Worm (Caenorhabditis elegans): ENCODE results near the gene F08F1.4.

F08F1.4 gene

ce11 chrX:8413130-8413529, at the start of gene F08F1.4:
TSS of gene F08F1.4 (plus strand) at chrX:8413430.
- no peak for TF ChIP-seq klf-2 (GFP tag; conservative IDR thresholded peaks at IDR 0.05)
- TF ChIP-seq tab-1 (GFP tag; IDR thresholded peaks at IDR 0.05) = no peak
- no peak for TF ChIP-seq ztf-29 (GFP tag; IDR thresholded peaks at IDR 0.05)
- no peak for TF ChIP-seq T22C8.4 (GFP tag; IDR thresholded peaks at IDR 0.05)
- TF ChIP-seq flt-1 (GFP tag; IDR thresholded peaks at IDR 0.05) = no peak
- TF ChIP-seq med-1 (GFP tag; optimal IDR thresholded peaks at IDR 0.05; ENCODE audit: insufficient read depth) = no peak
- no peak for TF ChIP-seq ztf-23 (GFP tag; IDR thresholded peaks at IDR 0.05)

ce11 chrX:8367553-8367952, 45.7 kb upstream of the F08F1.4 start, which contains the start of gene F40B5.2:
TSS of gene F40B5.2 (plus strand) at chrX:8367853.
- no peak for TF ChIP-seq cog-1 (tag; optimal IDR thresholded peaks at IDR 0.05)
- TF ChIP-seq ztf-29 (GFP tag; IDR thresholded peaks at IDR 0.05) = no peak
- no peak for TF ChIP-seq tab-1 (GFP tag; IDR thresholded peaks at IDR 0.05)
- no peak for TF ChIP-seq ref-1 (GFP tag; conservative IDR thresholded peaks at IDR 0.05)
- TF ChIP-seq flt-1 (GFP tag; IDR thresholded peaks at IDR 0.05) = no peak
- TF ChIP-seq med-1 (GFP tag; optimal IDR thresholded peaks at IDR 0.05; ENCODE audit: insufficient read depth) = no peak
- TF ChIP-seq ztf-23 (GFP tag; IDR thresholded peaks at IDR 0.05) = no peak
- TF ChIP-seq klf-2 (GFP tag; conservative IDR thresholded peaks at IDR 0.05) = no peak
- no peak for TF ChIP-seq T22C8.4 (GFP tag; IDR thresholded peaks at IDR 0.05)

- TF ChIP-seq med-1 (GFP tag; optimal IDR thresholded peaks at IDR 0.05; ENCODE audit: insufficient read depth) (no peak), T22C8.4 (GFP tag; IDR thresholded peaks at IDR 0.05) (no peak), ztf-23 (GFP tag; IDR thresholded peaks at IDR 0.05) (no peak), cog-1 (tag; optimal IDR thresholded peaks at IDR 0.05) (peak; percentile 52), flt-1 (GFP tag; IDR thresholded peaks at IDR 0.05) (no peak)
Observed at ce11 chrX:8368210-8368609, 45.0 kb upstream of the F08F1.4 start.

- no peak for TF ChIP-seq ztf-23 (GFP tag; IDR thresholded peaks at IDR 0.05)
- TF ChIP-seq cog-1 (tag; optimal IDR thresholded peaks at IDR 0.05) = no peak
- TF ChIP-seq ref-1 (GFP tag; conservative IDR thresholded peaks at IDR 0.05) = no peak
- TF ChIP-seq tab-1 (GFP tag; IDR thresholded peaks at IDR 0.05) = no peak
- no peak for TF ChIP-seq flt-1 (GFP tag; IDR thresholded peaks at IDR 0.05)
- TF ChIP-seq T22C8.4 (GFP tag; IDR thresholded peaks at IDR 0.05) = no peak
- no peak for TF ChIP-seq ztf-29 (GFP tag; IDR thresholded peaks at IDR 0.05)
- no peak for TF ChIP-seq klf-2 (GFP tag; conservative IDR thresholded peaks at IDR 0.05)
- TF ChIP-seq med-1 (GFP tag; optimal IDR thresholded peaks at IDR 0.05; ENCODE audit: insufficient read depth) = no peak
Observed at ce11 chrX:8371906-8372305, 41.3 kb upstream of the F08F1.4 start, which contains the start of gene nep-15. TSS of gene nep-15 (plus strand) at chrX:8372206.

ce11 chrX:8378312-8378711, 34.9 kb upstream of the F08F1.4 start, which contains the start of gene tbc-18:
TSS of gene tbc-18 (plus strand) at chrX:8378557.
- TF ChIP-seq T22C8.4 (GFP tag; IDR thresholded peaks at IDR 0.05) (no peak), ztf-29 (GFP tag; IDR thresholded peaks at IDR 0.05) (no peak), tab-1 (GFP tag; IDR thresholded peaks at IDR 0.05) (no peak), med-1 (GFP tag; optimal IDR thresholded peaks at IDR 0.05; ENCODE audit: insufficient read depth) (no peak), cog-1 (tag; optimal IDR thresholded peaks at IDR 0.05) (no peak)

ce11 chrX:8381651-8382050, 31.6 kb upstream of the F08F1.4 start:
- 0 out of 2 replicates have a peak, but pooled peaks have one; percentile 50 for TF ChIP-seq ztf-23 (GFP tag; IDR thresholded peaks at IDR 0.05)
- no peak for TF ChIP-seq T22C8.4 (GFP tag; IDR thresholded peaks at IDR 0.05)
- no peak for TF ChIP-seq tab-1 (GFP tag; IDR thresholded peaks at IDR 0.05)

- no peak for TF ChIP-seq med-1 (GFP tag; optimal IDR thresholded peaks at IDR 0.05; ENCODE audit: insufficient read depth)
- no peak for TF ChIP-seq cog-1 (tag; optimal IDR thresholded peaks at IDR 0.05)
- TF ChIP-seq flt-1 (GFP tag; IDR thresholded peaks at IDR 0.05) = no peak
- no peak for TF ChIP-seq T22C8.4 (GFP tag; IDR thresholded peaks at IDR 0.05)
- TF ChIP-seq tab-1 (GFP tag; IDR thresholded peaks at IDR 0.05) = no peak
- TF ChIP-seq ztf-29 (GFP tag; IDR thresholded peaks at IDR 0.05) = no peak
- no peak for TF ChIP-seq klf-2 (GFP tag; conservative IDR thresholded peaks at IDR 0.05)
- TF ChIP-seq ztf-23 (GFP tag; IDR thresholded peaks at IDR 0.05) = no peak
- TF ChIP-seq ref-1 (GFP tag; conservative IDR thresholded peaks at IDR 0.05) = no peak
Observed at ce11 chrX:8384642-8385181, 28.5 kb upstream of the F08F1.4 start, which contains the start of gene F41D9.2. TSS of gene F41D9.2 (minus strand) at chrX:8384945.

ce11 chrX:8386068-8386851, 27.0 kb upstream of the F08F1.4 start:
- TF ChIP-seq cog-1 (tag; optimal IDR thresholded peaks at IDR 0.05) = peak; percentile 55
- TF ChIP-seq tab-1 (GFP tag; IDR thresholded peaks at IDR 0.05) = peak; percentile 89
- peak; percentile 89 for TF ChIP-seq ztf-23 (GFP tag; IDR thresholded peaks at IDR 0.05)
- peak; percentile 79 for TF ChIP-seq ref-1 (GFP tag; conservative IDR thresholded peaks at IDR 0.05)
- peak; percentile 85 for TF ChIP-seq ztf-29 (GFP tag; IDR thresholded peaks at IDR 0.05)
- TF ChIP-seq klf-2 (GFP tag; conservative IDR thresholded peaks at IDR 0.05) = peak; percentile 78
- TF ChIP-seq med-1 (GFP tag; optimal IDR thresholded peaks at IDR 0.05; ENCODE audit: insufficient read depth) = peak; percentile 45
- TF ChIP-seq T22C8.4 (GFP tag; IDR thresholded peaks at IDR 0.05) = peak; percentile 86
- peak; percentile 92 for TF ChIP-seq flt-1 (GFP tag; IDR thresholded peaks at IDR 0.05)

- no peak for TF ChIP-seq ref-1 (GFP tag; conservative IDR thresholded peaks at IDR 0.05)
- TF ChIP-seq ztf-23 (GFP tag; IDR thresholded peaks at IDR 0.05) = no peak
- TF ChIP-seq cog-1 (tag; optimal IDR thresholded peaks at IDR 0.05) = no peak
- TF ChIP-seq flt-1 (GFP tag; IDR thresholded peaks at IDR 0.05) = no peak
Observed at ce11 chrX:8390508-8390907, 22.7 kb upstream of the F08F1.4 start.

ce11 chrX:8391505-8391904, 21.7 kb upstream of the F08F1.4 start:
- TF ChIP-seq tab-1 (GFP tag; IDR thresholded peaks at IDR 0.05) (no peak), klf-2 (GFP tag; conservative IDR thresholded peaks at IDR 0.05) (no peak), ztf-29 (GFP tag; IDR thresholded peaks at IDR 0.05) (no peak), med-1 (GFP tag; optimal IDR thresholded peaks at IDR 0.05; ENCODE audit: insufficient read depth) (no peak), ref-1 (GFP tag; conservative IDR thresholded peaks at IDR 0.05) (no peak), flt-1 (GFP tag; IDR thresholded peaks at IDR 0.05) (no peak), T22C8.4 (GFP tag; IDR thresholded peaks at IDR 0.05) (no peak), ztf-23 (GFP tag; IDR thresholded peaks at IDR 0.05) (no peak), cog-1 (tag; optimal IDR thresholded peaks at IDR 0.05) (no peak)
